Worm (Caenorhabditis elegans) whole organism, L2 larva: Measurements from ENCODE around the gene C26B2.2.

Experiments used
- aly-2 ChIP-seq: fragments of 150-350 bp; optimal IDR thresholded peaks from 2 replicates; lab custom pipeline; 2014; ENCODE audit warnings: missing biosample characterization, missing genetic modification characterization
- ceh-82 ChIP-seq: fragments of 150-350 bp; optimal IDR thresholded peaks from 2 replicates; lab custom pipeline; 2014; ENCODE audit warnings: missing biosample characterization, missing genetic modification characterization

DNA sequence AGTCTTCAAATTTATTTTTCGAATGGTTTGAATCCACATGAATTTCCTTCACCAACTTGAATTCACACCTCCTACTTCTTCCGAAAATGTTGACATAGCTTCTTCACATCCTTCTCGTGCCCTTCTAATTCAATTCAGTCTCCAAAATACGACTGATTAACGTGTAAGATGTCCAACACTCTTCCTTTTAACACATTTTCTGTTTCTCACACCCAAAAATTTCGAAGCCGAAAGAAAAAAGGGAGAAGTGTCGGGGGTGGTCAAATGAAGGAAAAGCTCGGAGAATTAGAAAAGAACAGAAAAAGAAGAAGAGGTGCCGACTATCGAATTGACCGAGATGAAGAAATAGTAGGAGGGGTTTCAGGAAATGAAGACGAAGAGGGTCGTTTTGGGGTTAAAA is 30.8 kb upstream of the C26B2.2 start:
- no peak for TF ChIP-seq ceh-82 (tag; lab: Kevin White, UChicago)
- TF ChIP-seq aly-2 (tag; lab: Kevin White, UChicago), result no peak
